Worm (Caenorhabditis elegans) whole organism, L3 larva: ENCODE measurements around the gene C54F6.3.

Experiments
- R02D3.7 ChIP-seq: fragments of 150-350 bp; optimal IDR thresholded peaks from 2 replicates; lab custom pipeline; 2014; ENCODE audit warnings: missing biosample characterization, missing genetic modification characterization
- ZK546.5 ChIP-seq: sonication (generic microtip); optimal IDR thresholded peaks from 2 replicates; lab custom pipeline; 2017; ENCODE audit warnings: missing biosample characterization, missing genetic modification characterization
- aly-2 ChIP-seq: fragments of 150-350 bp; optimal IDR thresholded peaks from 2 replicates; lab custom pipeline; 2014; ENCODE audit warnings: missing biosample characterization, missing genetic modification characterization
- ama-1 ChIP-seq: fragments of 150-350 bp; optimal IDR thresholded peaks from 2 replicates; lab custom pipeline; 2018
- ceh-28 ChIP-seq: fragments of 150-350 bp; optimal IDR thresholded peaks from 2 replicates; lab custom pipeline; 2014; ENCODE audit warnings: missing biosample characterization, missing genetic modification reagents, missing genetic modification characterization
- ceh-9 ChIP-seq: sonication (generic microtip); optimal IDR thresholded peaks from 2 replicates; lab custom pipeline; 2018; ENCODE audit warnings: missing biosample characterization, missing genetic modification characterization
- egl-27 ChIP-seq: sonication (generic microtip); optimal IDR thresholded peaks from 4 replicates; lab custom pipeline; 2017; ENCODE audit warnings: missing biosample characterization, missing genetic modification reagents, missing genetic modification characterization
- egl-5 ChIP-seq: fragments of 150-350 bp; optimal IDR thresholded peaks from 2 replicates; lab custom pipeline; 2017; ENCODE audit warnings: missing biosample characterization, missing genetic modification reagents, missing genetic modification characterization, inconsistent platforms
- eor-1 ChIP-seq, 2 experiments: fragments of 150-350 bp; optimal IDR thresholded peaks; 2 replicates each; lab custom pipeline; 2014 to 2018; ENCODE audit warnings: missing biosample characterization in 2 of 2, missing genetic modification characterization in 2 of 2
- fkh-10 ChIP-seq: sonication (generic microtip); optimal IDR thresholded peaks from 2 replicates; lab custom pipeline; 2017; ENCODE audit warnings: missing biosample characterization, missing genetic modification reagents, missing genetic modification characterization
- fkh-2 ChIP-seq: fragments of 150-350 bp; optimal IDR thresholded peaks from 2 replicates; lab custom pipeline; 2014; ENCODE audit warnings: missing biosample characterization, missing genetic modification reagents, missing genetic modification characterization
- fos-1 ChIP-seq: fragments of 150-350 bp; optimal IDR thresholded peaks from 2 replicates; lab custom pipeline; 2014; ENCODE audit warnings: missing biosample characterization, missing genetic modification characterization
- lin-15B ChIP-seq: fragments of 150-350 bp; optimal IDR thresholded peaks from 2 replicates; lab custom pipeline; 2014; ENCODE audit warnings: missing biosample characterization, missing genetic modification characterization
- lsy-12 ChIP-seq: sonication (generic microtip); optimal IDR thresholded peaks from 2 replicates; lab custom pipeline; 2016; ENCODE audit warnings: mild to moderate bottlenecking, missing genetic modification characterization, missing compliant biosample characterization
- mdl-1 ChIP-seq: fragments of 150-350 bp; optimal IDR thresholded peaks from 2 replicates; lab custom pipeline; 2014; ENCODE audit warnings: missing biosample characterization, missing genetic modification characterization
- nhr-12 ChIP-seq: fragments of 150-350 bp; optimal IDR thresholded peaks from 2 replicates; lab custom pipeline; 2014; ENCODE audit warnings: missing biosample characterization, missing genetic modification characterization
- nhr-23 ChIP-seq: fragments of 150-350 bp; optimal IDR thresholded peaks from 2 replicates; lab custom pipeline; 2014; ENCODE audit warnings: missing biosample characterization, missing genetic modification reagents, missing genetic modification characterization
- nhr-237 ChIP-seq: fragments of 150-350 bp; optimal IDR thresholded peaks from 2 replicates; lab custom pipeline; 2014; ENCODE audit warnings: missing biosample characterization, missing genetic modification characterization
- nhr-28 ChIP-seq: fragments of 150-350 bp; optimal IDR thresholded peaks from 2 replicates; lab custom pipeline; 2014; ENCODE audit warnings: missing biosample characterization, missing genetic modification characterization
- nhr-43 ChIP-seq: sonication (generic microtip); optimal IDR thresholded peaks from 2 replicates; lab custom pipeline; 2016; ENCODE audit warnings: mild to moderate bottlenecking, missing genetic modification characterization, missing compliant biosample characterization; ENCODE audit not compliant: poor library complexity, severe bottlenecking
- nhr-67 ChIP-seq: fragments of 150-350 bp; optimal IDR thresholded peaks from 2 replicates; lab custom pipeline; 2014; ENCODE audit warnings: missing biosample characterization, missing genetic modification characterization
- nhr-76 ChIP-seq: fragments of 150-350 bp; sonication (generic microtip); optimal IDR thresholded peaks from 5 replicates; lab custom pipeline; 2014; ENCODE audit warnings: missing biosample characterization, missing genetic modification characterization
- nhr-77 ChIP-seq: fragments of 150-350 bp; optimal IDR thresholded peaks from 2 replicates; lab custom pipeline; 2014; ENCODE audit warnings: missing biosample characterization, missing genetic modification characterization
- pha-4 ChIP-seq: fragments of 150-350 bp; optimal IDR thresholded peaks from 2 replicates; lab custom pipeline; 2014; ENCODE audit warnings: missing biosample characterization, missing genetic modification reagents, missing genetic modification characterization
- pqm-1 ChIP-seq: fragments of 150-350 bp; optimal IDR thresholded peaks from 2 replicates; lab custom pipeline; 2017; ENCODE audit warnings: missing biosample characterization, missing genetic modification characterization, inconsistent platforms
- sea-2 ChIP-seq: fragments of 150-350 bp; sonication (generic microtip); optimal IDR thresholded peaks from 4 replicates; lab custom pipeline; 2014; ENCODE audit warnings: missing biosample characterization, missing genetic modification reagents, missing genetic modification characterization
- skn-1 ChIP-seq: fragments of 150-350 bp; optimal IDR thresholded peaks from 2 replicates; lab custom pipeline; 2014; ENCODE audit warnings: missing biosample characterization, missing genetic modification characterization
- snpc-4 ChIP-seq: fragments of 150-350 bp; optimal IDR thresholded peaks from 2 replicates; lab custom pipeline; 2014; ENCODE audit warnings: missing biosample characterization, missing genetic modification characterization
- unc-39 ChIP-seq: sonication (generic microtip); optimal IDR thresholded peaks from 4 replicates; lab custom pipeline; 2017; ENCODE audit warnings: missing biosample characterization, missing genetic modification characterization
- unc-62 ChIP-seq: fragments of 150-350 bp; sonication (generic microtip); optimal IDR thresholded peaks from 4 replicates; lab custom pipeline; 2014; ENCODE audit warnings: missing biosample characterization, missing genetic modification reagents, missing genetic modification characterization
- zag-1 ChIP-seq: fragments of 150-350 bp; optimal IDR thresholded peaks from 2 replicates; lab custom pipeline; 2014; ENCODE audit warnings: missing biosample characterization, missing genetic modification characterization
- ztf-4 ChIP-seq: fragments of 150-350 bp; optimal IDR thresholded peaks from 2 replicates; lab custom pipeline; 2014; ENCODE audit warnings: missing biosample characterization, missing genetic modification characterization

Gene C54F6.3

ce11 chrV:7538018-7538417 lies 5.0 kb downstream of the C54F6.3 start, which contains the start of gene C54F6.12:
TSS of gene C54F6.12 (minus strand) at chrV:7538118.
- no peak for TF ChIP-seq skn-1 (tag; lab: Kevin White, UChicago)
- no peak for TF ChIP-seq eor-1 (tag; optimal IDR thresholded peaks at IDR 0.05; lab: Kevin White, UChicago)
- no peak for TF ChIP-seq ZK546.5 (tag; lab: Kevin White, UChicago)
- TF ChIP-seq unc-62 (GFP tag; lab: Kevin White, UChicago) = no peak
- TF ChIP-seq nhr-12 (tag; lab: Kevin White, UChicago) = no peak
- no peak for TF ChIP-seq sea-2
- TF ChIP-seq ceh-9 (tag; lab: Kevin White, UChicago) = no peak
- TF ChIP-seq aly-2 (tag; lab: Kevin White, UChicago) = no peak
- TF ChIP-seq nhr-237 (tag; lab: Kevin White, UChicago) = no peak
- no peak for TF ChIP-seq fkh-2 (tag; lab: Kevin White, UChicago)
- TF ChIP-seq fos-1 (tag; lab: Kevin White, UChicago) = no peak
- no peak for TF ChIP-seq egl-5 (tag; lab: Kevin White, UChicago)
- no peak for TF ChIP-seq lsy-12 (tag; lab: Kevin White, UChicago)
- no peak for TF ChIP-seq ceh-28 (tag; lab: Kevin White, UChicago)
- no peak for TF ChIP-seq egl-27
- no peak for TF ChIP-seq pqm-1 (tag; lab: Kevin White, UChicago)
- no peak for TF ChIP-seq fkh-10 (GFP tag; lab: Kevin White, UChicago)
- no peak for TF ChIP-seq snpc-4
- no peak for TF ChIP-seq zag-1

ce11 chrV:7539015-7539414 lies 6.0 kb downstream of the C54F6.3 start, which contains the start of gene srh-268:
TSS of gene srh-268 (plus strand) at chrV:7539315.
- TF ChIP-seq R02D3.7 (tag; lab: Kevin White, UChicago) = no peak
- no peak for TF ChIP-seq nhr-43 (tag; lab: Kevin White, UChicago)
- TF ChIP-seq nhr-76 (tag; lab: Kevin White, UChicago) = no peak
- TF ChIP-seq fkh-10 (GFP tag; lab: Kevin White, UChicago) = no peak
- TF ChIP-seq sea-2 = no peak

- no peak for TF ChIP-seq nhr-28 (tag; lab: Kevin White, UChicago)
- peak; percentile 90 for TF ChIP-seq nhr-43 (tag; lab: Kevin White, UChicago)
- TF ChIP-seq nhr-23 (tag; lab: Kevin White, UChicago) = peak; percentile 91
These were observed 10.7 kb downstream of the C54F6.3 start for ce11 chrV:7543728-7544127.

ce11 chrV:7545187-7545586 lies 12.1 kb downstream of the C54F6.3 start, which contains the start of the genes C54F6.19 and nhx-3:
TSS of gene C54F6.19 (plus strand) at chrV:7545487.
TSS of gene nhx-3 (minus strand) at chrV:7545523.
- TF ChIP-seq lsy-12 (tag; lab: Kevin White, UChicago) (no peak), ztf-4 (tag; lab: Kevin White, UChicago) (no peak), nhr-77 (tag; lab: Kevin White, UChicago) (no peak), ama-1 (lab: Kevin White, UChicago) (no peak), zag-1 (no peak), fos-1 (tag; lab: Kevin White, UChicago) (no peak), ceh-28 (tag; lab: Kevin White, UChicago) (no peak), mdl-1 (tag; lab: Kevin White, UChicago) (no peak), nhr-12 (tag; lab: Kevin White, UChicago) (no peak), unc-39 (tag; lab: Kevin White, UChicago) (no peak), nhr-76 (tag; lab: Kevin White, UChicago) (no peak), snpc-4 (no peak), nhr-237 (tag; lab: Kevin White, UChicago) (no peak), pha-4 (tag; lab: Kevin White, UChicago) (no peak)

ce11 chrV:7547479-7547878 lies 14.4 kb downstream of the C54F6.3 start, which contains the start of gene ftn-1:
TSS of gene ftn-1 (minus strand) at chrV:7547579.
- no peak for TF ChIP-seq sea-2
- no peak for TF ChIP-seq nhr-67
- TF ChIP-seq fkh-10 (GFP tag; lab: Kevin White, UChicago) = no peak
- TF ChIP-seq snpc-4 = no peak
- no peak for TF ChIP-seq lin-15B (tag; lab: Kevin White, UChicago)
- TF ChIP-seq pqm-1 (tag; lab: Kevin White, UChicago) = no peak
- no peak for TF ChIP-seq nhr-28 (tag; lab: Kevin White, UChicago)
- TF ChIP-seq unc-39 (tag; lab: Kevin White, UChicago) = no peak
- no peak for TF ChIP-seq nhr-12 (tag; lab: Kevin White, UChicago)
